Fruit fly (Drosophila melanogaster) whole organism, prepupa: ENCODE data around the gene Tlk.

Experiments
- Blimp-1 ChIP-seq: fragments of 200-800 bp; sonication (Bioruptor generic); optimal IDR thresholded peaks from 3 replicates; lab custom pipeline; 2017; ENCODE audit warnings: missing biosample characterization, missing genetic modification characterization, mild to moderate bottlenecking, moderate library complexity, missing genetic modification reagents
- CG10631 ChIP-seq: fragments of 200-800 bp; sonication (Bioruptor generic); optimal IDR thresholded peaks from 2 replicates; lab custom pipeline; 2016; ENCODE audit warnings: missing biosample characterization, missing genetic modification characterization
- CG10669 ChIP-seq: fragments of 200-800 bp; sonication (Bioruptor generic); optimal IDR thresholded peaks from 3 replicates; lab custom pipeline; 2018; ENCODE audit warnings: missing biosample characterization, mild to moderate bottlenecking, missing genetic modification characterization, moderate library complexity
- CG11294 ChIP-seq: fragments of 200-800 bp; sonication (Bioruptor generic); IDR thresholded peaks from 2 replicates; pipeline ENCODE4 v1.3.6; 2022; ENCODE audit warnings: missing biosample characterization, missing genetic modification characterization
- CG11762 ChIP-seq: fragments of 200-800 bp; sonication (Bioruptor generic); optimal IDR thresholded peaks from 3 replicates; lab custom pipeline; 2016; ENCODE audit warnings: missing biosample characterization, missing genetic modification characterization; ENCODE audit not compliant: insufficient read depth
- CG15336 ChIP-seq: fragments of 200-800 bp; sonication (Bioruptor generic); IDR thresholded peaks from 2 replicates; pipeline ENCODE4 v1.3.6; 2022; ENCODE audit warnings: missing biosample characterization, missing genetic modification characterization
- CG1621 ChIP-seq: fragments of 200-800 bp; sonication (Bioruptor generic); optimal IDR thresholded peaks from 3 replicates; lab custom pipeline; 2018; ENCODE audit warnings: missing biosample characterization, mild to moderate bottlenecking, missing genetic modification characterization
- CG16779 ChIP-seq: fragments of 200-800 bp; sonication (Bioruptor generic); optimal IDR thresholded peaks from 3 replicates; lab custom pipeline; 2017; ENCODE audit warnings: missing biosample characterization, mild to moderate bottlenecking, missing genetic modification characterization
- CG3032 ChIP-seq: fragments of 200-800 bp; optimal IDR thresholded peaks from 2 replicates; lab custom pipeline; 2019; ENCODE audit warnings: missing biosample characterization, mild to moderate bottlenecking, missing genetic modification characterization, moderate library complexity
- CG32006 ChIP-seq: fragments of 200-800 bp; sonication (Bioruptor generic); optimal IDR thresholded peaks from 3 replicates; lab custom pipeline; 2017; ENCODE audit warnings: missing biosample characterization, mild to moderate bottlenecking, missing genetic modification characterization
- CG34406 ChIP-seq: fragments of 200-800 bp; sonication (Bioruptor generic); optimal IDR thresholded peaks from 3 replicates; lab custom pipeline; 2016; ENCODE audit warnings: missing biosample characterization, missing genetic modification characterization
- CG3919 ChIP-seq: fragments of 200-800 bp; sonication (Bioruptor generic); optimal IDR thresholded peaks from 3 replicates; lab custom pipeline; 2016; ENCODE audit warnings: missing biosample characterization, missing genetic modification characterization
- CG4318 ChIP-seq: fragments of 200-800 bp; sonication (Bioruptor generic); optimal IDR thresholded peaks from 3 replicates; lab custom pipeline; 2017; ENCODE audit warnings: missing biosample characterization, mild to moderate bottlenecking, missing genetic modification characterization
- CG6163 ChIP-seq: fragments of 200-800 bp; sonication (Bioruptor generic); IDR thresholded peaks from 3 replicates; pipeline ENCODE4 v1.3.6; 2022; ENCODE audit warnings: missing biosample characterization, missing genetic modification characterization
- CG6276 ChIP-seq: fragments of 200-800 bp; sonication (Bioruptor generic); optimal IDR thresholded peaks from 2 replicates; lab custom pipeline; 2017; ENCODE audit warnings: missing biosample characterization, mild to moderate bottlenecking, missing genetic modification characterization
- CG6808 ChIP-seq: fragments of 200-800 bp; sonication (Bioruptor generic); optimal IDR thresholded peaks from 3 replicates; lab custom pipeline; 2017; ENCODE audit warnings: missing biosample characterization, missing genetic modification characterization, mild to moderate bottlenecking, moderate library complexity, missing genetic modification reagents
- CG6854 ChIP-seq: fragments of 200-800 bp; sonication (Bioruptor generic); optimal IDR thresholded peaks from 2 replicates; lab custom pipeline; 2017; ENCODE audit warnings: missing biosample characterization, mild to moderate bottlenecking, missing genetic modification characterization
- CG7368 ChIP-seq: fragments of 200-800 bp; sonication (Bioruptor generic); optimal IDR thresholded peaks from 3 replicates; lab custom pipeline; 2016; ENCODE audit warnings: missing biosample characterization, missing genetic modification characterization
- CG8119 ChIP-seq: fragments of 200-800 bp; sonication (Bioruptor generic); IDR thresholded peaks from 3 replicates; pipeline ENCODE4 v1.3.6; 2022; ENCODE audit warnings: missing biosample characterization, missing genetic modification characterization
- CG8319 ChIP-seq: fragments of 200-800 bp; sonication (Bioruptor generic); optimal IDR thresholded peaks from 3 replicates; lab custom pipeline; 2016; ENCODE audit warnings: missing biosample characterization, missing genetic modification characterization
- CG8632 ChIP-seq: fragments of 200-800 bp; sonication (Bioruptor generic); optimal IDR thresholded peaks from 3 replicates; lab custom pipeline; 2016; ENCODE audit warnings: missing biosample characterization, missing genetic modification characterization
- Eip75B ChIP-seq: fragments of 200-800 bp; sonication (Bioruptor generic); optimal IDR thresholded peaks from 3 replicates; lab custom pipeline; 2016; ENCODE audit warnings: missing biosample characterization, missing genetic modification characterization
- Eip78C ChIP-seq: fragments of 200-800 bp; sonication (Bioruptor generic); peaks from one replicate; lab custom pipeline; 2016; ENCODE audit warnings: missing biosample characterization, missing genetic modification characterization
- Ets21C ChIP-seq: fragments of 200-800 bp; sonication (Bioruptor generic); optimal IDR thresholded peaks from 3 replicates; lab custom pipeline; 2016; ENCODE audit warnings: missing biosample characterization, missing genetic modification characterization
- Ets96B ChIP-seq: fragments of 200-800 bp; optimal IDR thresholded peaks from 2 replicates; lab custom pipeline; 2019; ENCODE audit warnings: missing biosample characterization, mild to moderate bottlenecking, missing genetic modification characterization, moderate library complexity
- Gug ChIP-seq: fragments of 200-800 bp; sonication (Bioruptor generic); IDR thresholded peaks from 2 replicates; pipeline ENCODE4 v1.3.6; 2022; ENCODE audit warnings: missing biosample characterization, missing genetic modification characterization
- Hr38 ChIP-seq: sonication (Bioruptor generic); optimal IDR thresholded peaks from 2 replicates; lab custom pipeline; 2016; ENCODE audit warnings: missing biosample characterization, missing genetic modification characterization
- Hr39 ChIP-seq: fragments of 200-800 bp; sonication (Bioruptor generic); optimal IDR thresholded peaks from 2 replicates; lab custom pipeline; 2016; ENCODE audit warnings: missing biosample characterization, missing genetic modification characterization
- Hr4 ChIP-seq: fragments of 200-800 bp; sonication (Bioruptor generic); optimal IDR thresholded peaks from 3 replicates; lab custom pipeline; 2016; ENCODE audit warnings: missing biosample characterization, missing genetic modification characterization
- OdsH ChIP-seq: fragments of 200-800 bp; sonication (Bioruptor generic); optimal IDR thresholded peaks from 3 replicates; lab custom pipeline; 2016; ENCODE audit warnings: missing biosample characterization, missing genetic modification characterization
- Smox ChIP-seq: fragments of 200-800 bp; sonication (Bioruptor generic); optimal IDR thresholded peaks from 3 replicates; lab custom pipeline; 2016; ENCODE audit warnings: missing biosample characterization, missing genetic modification characterization
- Sox102F ChIP-seq: fragments of 200-800 bp; sonication (Bioruptor generic); optimal IDR thresholded peaks from 2 replicates; lab custom pipeline; 2016; ENCODE audit warnings: missing biosample characterization, mild to moderate bottlenecking, missing genetic modification characterization
- Sox14 ChIP-seq: fragments of 200-800 bp; sonication (Bioruptor generic); optimal IDR thresholded peaks from 3 replicates; lab custom pipeline; 2016; ENCODE audit warnings: missing biosample characterization, missing genetic modification characterization
- Sox15 ChIP-seq: fragments of 200-800 bp; sonication (Bioruptor generic); optimal IDR thresholded peaks from 3 replicates; lab custom pipeline; 2016; ENCODE audit warnings: missing biosample characterization, missing genetic modification characterization
- acj6 ChIP-seq: fragments of 200-800 bp; sonication (Bioruptor generic); optimal IDR thresholded peaks from 3 replicates; lab custom pipeline; 2016; ENCODE audit warnings: missing biosample characterization, missing genetic modification characterization
- dac ChIP-seq: fragments of 200-800 bp; sonication (Bioruptor generic); optimal IDR thresholded peaks from 2 replicates; lab custom pipeline; 2017; ENCODE audit warnings: missing biosample characterization, mild to moderate bottlenecking, missing genetic modification characterization
- dsx ChIP-seq: fragments of 200-800 bp; optimal IDR thresholded peaks from 3 replicates; lab custom pipeline; 2019; ENCODE audit warnings: missing biosample characterization, mild to moderate bottlenecking, missing genetic modification characterization, moderate library complexity; ENCODE audit not compliant: poor library complexity, severe bottlenecking
- esn ChIP-seq: fragments of 200-800 bp; sonication (Bioruptor generic); optimal IDR thresholded peaks from 2 replicates; lab custom pipeline; 2016; ENCODE audit warnings: missing biosample characterization, mild to moderate bottlenecking, missing genetic modification characterization, moderate library complexity
- fd59A ChIP-seq: fragments of 200-800 bp; sonication (Bioruptor generic); optimal IDR thresholded peaks from 2 replicates; lab custom pipeline; 2017; ENCODE audit warnings: missing biosample characterization, mild to moderate bottlenecking, missing genetic modification characterization, missing genetic modification reagents
- fd85E ChIP-seq: fragments of 200-800 bp; sonication (Bioruptor generic); optimal IDR thresholded peaks from 3 replicates; lab custom pipeline; 2016; ENCODE audit warnings: missing biosample characterization, missing genetic modification characterization
- fkh ChIP-seq: fragments of 200-800 bp; sonication (Bioruptor generic); optimal IDR thresholded peaks from 3 replicates; lab custom pipeline; 2017; ENCODE audit warnings: missing biosample characterization, mild to moderate bottlenecking, missing genetic modification characterization, moderate library complexity
- lz ChIP-seq: fragments of 200-800 bp; sonication (Bioruptor generic); optimal IDR thresholded peaks from 3 replicates; lab custom pipeline; 2016; ENCODE audit warnings: missing biosample characterization, missing genetic modification characterization
- net ChIP-seq: fragments of 200-800 bp; sonication (Bioruptor generic); optimal IDR thresholded peaks from 3 replicates; lab custom pipeline; 2016; ENCODE audit warnings: missing biosample characterization, missing genetic modification characterization
- ss ChIP-seq, 2 experiments: fragments of 200-800 bp; sonication (Bioruptor generic); optimal IDR thresholded peaks; 2 replicates in 1 of 2; 3 replicates in 1 of 2; lab custom pipeline; 2017 to 2018; ENCODE audit warnings: mild to moderate bottlenecking in 2 of 2, missing biosample characterization in 2 of 2, missing genetic modification characterization in 2 of 2, moderate library complexity in 1 of 2
- vri ChIP-seq: fragments of 200-800 bp; sonication (Bioruptor generic); optimal IDR thresholded peaks from 3 replicates; lab custom pipeline; 2016; ENCODE audit warnings: missing biosample characterization, mild to moderate bottlenecking, missing genetic modification characterization

Tlk gene

dm6 chrX:3743005-3743890, 23.4 kb downstream of the Tlk start (continued):
- peak; percentile 84 for TF ChIP-seq Sox15 (GFP tag; lab: Kevin White, UChicago)
- TF ChIP-seq Gug (GFP tag; lab: Robert Waterston, UW) = peak; percentile 90
- peak; percentile 87 for TF ChIP-seq CG6163 (GFP tag; lab: Robert Waterston, UW)
- TF ChIP-seq Sox14 (GFP tag; lab: Kevin White, UChicago) = peak; percentile 91
- no peak for TF ChIP-seq fkh
- TF ChIP-seq net (GFP tag; lab: Kevin White, UChicago) = peak; percentile 80
- TF ChIP-seq fd85E = peak; percentile 31
- TF ChIP-seq CG7368 (GFP tag; lab: Kevin White, UChicago) = peak; percentile 82
- peak; percentile 82 for TF ChIP-seq fd59A (GFP tag; lab: Kevin White, UChicago)
- TF ChIP-seq CG34406 = peak; percentile 83
- TF ChIP-seq CG8319 (GFP tag; lab: Kevin White, UChicago) = peak; percentile 77
- peak; percentile 76 for TF ChIP-seq CG4318 (GFP tag; lab: Kevin White, UChicago)
- peak; percentile 76 for TF ChIP-seq CG16779 (tag; lab: Kevin White, UChicago)
- TF ChIP-seq CG3032 = peak; percentile 87
- TF ChIP-seq CG8632 (GFP tag; lab: Kevin White, UChicago) = peak; percentile 84
- TF ChIP-seq CG6854 (GFP tag; lab: Kevin White, UChicago) = peak; percentile 19
- peak; percentile 92 for TF ChIP-seq CG6808 (GFP tag; lab: Kevin White, UChicago)
- peak; percentile 53 for TF ChIP-seq vri (GFP tag; lab: Kevin White, UChicago)
- peak; percentile 84 for TF ChIP-seq CG11294 (GFP tag; lab: Robert Waterston, UW)
- TF ChIP-seq CG8119 (GFP tag; lab: Robert Waterston, UW) = peak; percentile 93
- TF ChIP-seq CG10631 (GFP tag; lab: Kevin White, UChicago) = peak; percentile 88
- TF ChIP-seq CG32006 (GFP tag; lab: Kevin White, UChicago) = peak; percentile 83
- peak; percentile 93 for TF ChIP-seq lz
- peak; percentile 27 to 83 for TF ChIP-seq ss (GFP tag; optimal IDR thresholded peaks at IDR 0.05; lab: Kevin White, UChicago)
- peak; percentile 89 for TF ChIP-seq CG10669 (GFP tag; lab: Kevin White, UChicago)
- peak; percentile 88 for TF ChIP-seq Smox (GFP tag; lab: Kevin White, UChicago)
- peak; percentile 90 for TF ChIP-seq esn (GFP tag; lab: Kevin White, UChicago)
- TF ChIP-seq Hr39 (GFP tag; lab: Kevin White, UChicago) = peak; percentile 92
- no peak for TF ChIP-seq Hr38 (GFP tag; lab: Kevin White, UChicago)
- TF ChIP-seq Ets21C (GFP tag; lab: Kevin White, UChicago) = peak; percentile 89
- peak; percentile 90 for TF ChIP-seq Hr4 (GFP tag; lab: Kevin White, UChicago)
- peak; percentile 85 for TF ChIP-seq Sox102F (GFP tag; lab: Kevin White, UChicago)
- peak; percentile 89 for TF ChIP-seq Ets96B (tag; lab: Kevin White, UChicago)
- TF ChIP-seq dsx (GFP tag; lab: Kevin White, UChicago) = peak; percentile 79

- TF ChIP-seq CG3032 = peak; percentile 87
- peak; percentile 69 for TF ChIP-seq CG10669 (GFP tag; lab: Kevin White, UChicago)
- TF ChIP-seq CG3919 (GFP tag; lab: Kevin White, UChicago) = peak; percentile 74
- TF ChIP-seq CG6276 (GFP tag; lab: Kevin White, UChicago) = peak; percentile 82
- TF ChIP-seq lz = peak; percentile 59
- no peak for TF ChIP-seq CG1621 (tag; lab: Kevin White, UChicago)
- TF ChIP-seq CG6854 (GFP tag; lab: Kevin White, UChicago) = no peak
- TF ChIP-seq CG34406 = peak; percentile 87
- no peak for TF ChIP-seq dac
- peak; percentile 53 for TF ChIP-seq Blimp-1 (GFP tag; lab: Kevin White, UChicago)
- TF ChIP-seq esn (GFP tag; lab: Kevin White, UChicago) = peak; percentile 80
- TF ChIP-seq CG8119 (GFP tag; lab: Robert Waterston, UW) = peak; percentile 81
- TF ChIP-seq fkh = no peak
- peak; percentile 84 for TF ChIP-seq OdsH (GFP tag; lab: Kevin White, UChicago)
- TF ChIP-seq CG4318 (GFP tag; lab: Kevin White, UChicago) = peak; percentile 90
- TF ChIP-seq Sox14 (GFP tag; lab: Kevin White, UChicago) = no peak
- TF ChIP-seq Hr38 (GFP tag; lab: Kevin White, UChicago) = no peak
- TF ChIP-seq CG11762 (GFP tag; lab: Kevin White, UChicago) = peak; percentile 80
- TF ChIP-seq acj6 = peak; percentile 72
- TF ChIP-seq Eip75B (GFP tag; lab: Kevin White, UChicago) = no peak
- TF ChIP-seq CG15336 (GFP tag; lab: Robert Waterston, UW) = peak; percentile 77
- TF ChIP-seq Smox (GFP tag; lab: Kevin White, UChicago) = peak; percentile 74
- peak; percentile 52 for TF ChIP-seq dsx (GFP tag; lab: Kevin White, UChicago)
- TF ChIP-seq Eip78C (GFP tag; lab: Kevin White, UChicago) = peak; percentile 90
- peak; percentile 83 for TF ChIP-seq Ets96B (tag; lab: Kevin White, UChicago)
Observed at dm6 chrX:3743891-3744491, 24.2 kb downstream of the Tlk start.
